Worm (Caenorhabditis elegans) whole organism, early embryonic: ENCODE measurements around the gene C39E9.7.

Experiments used
- B0310.2 ChIP-seq: sonication (generic microtip); optimal IDR thresholded peaks from 2 replicates; lab custom pipeline; 2016; ENCODE audit warnings: mild to moderate bottlenecking, missing genetic modification characterization, missing compliant biosample characterization
- F13C5.2 ChIP-seq: sonication (generic microtip); optimal IDR thresholded peaks from 2 replicates; lab custom pipeline; 2017; ENCODE audit warnings: mild to moderate bottlenecking, missing genetic modification characterization, inconsistent platforms, missing compliant biosample characterization
- aly-1 ChIP-seq: sonication (generic microtip); optimal IDR thresholded peaks from 2 replicates; lab custom pipeline; 2016; ENCODE audit warnings: missing genetic modification characterization, missing compliant biosample characterization
- ama-1 ChIP-seq: fragments of 150-350 bp; optimal IDR thresholded peaks from 2 replicates; lab custom pipeline; 2014
- ceh-13 ChIP-seq: fragments of 200-800 bp; sonication (Bioruptor generic); optimal IDR thresholded peaks from 2 replicates; lab custom pipeline; 2018; ENCODE audit warnings: mild to moderate bottlenecking, missing genetic modification characterization, missing compliant biosample characterization
- ceh-36 ChIP-seq: sonication (generic microtip); optimal IDR thresholded peaks from 2 replicates; lab custom pipeline; 2016; ENCODE audit warnings: missing genetic modification characterization, inconsistent platforms, missing compliant biosample characterization
- ets-7 ChIP-seq: sonication (generic microtip); optimal IDR thresholded peaks from 2 replicates; lab custom pipeline; 2016; ENCODE audit warnings: missing genotype, missing genetic modification characterization, missing compliant biosample characterization
- flt-1 ChIP-seq: fragments of 200-800 bp; sonication (Bioruptor generic); IDR thresholded peaks from 2 replicates; pipeline ENCODE4 v1.3.6; 2022; ENCODE audit warnings: missing genetic modification characterization, missing compliant biosample characterization
- hmbx-1 ChIP-seq: sonication (generic microtip); optimal IDR thresholded peaks from 2 replicates; lab custom pipeline; 2016; ENCODE audit warnings: mild to moderate bottlenecking, missing genetic modification characterization, missing compliant biosample characterization
- hmg-4 ChIP-seq: fragments of 200-800 bp; sonication (Bioruptor generic); optimal IDR thresholded peaks from 2 replicates; lab custom pipeline; 2018; ENCODE audit warnings: mild to moderate bottlenecking, missing genetic modification characterization, missing compliant biosample characterization
- hnd-1 ChIP-seq: sonication (generic microtip); optimal IDR thresholded peaks from 2 replicates; lab custom pipeline; 2016; ENCODE audit warnings: missing genetic modification characterization, missing compliant biosample characterization
- pes-1 ChIP-seq: fragments of 200-800 bp; sonication (Bioruptor generic); IDR thresholded peaks from 2 replicates; pipeline ENCODE4 v1.3.6; 2022; ENCODE audit warnings: missing genetic modification reagents, missing genetic modification characterization, missing compliant biosample characterization
- scrt-1 ChIP-seq: fragments of 200-800 bp; sonication (Bioruptor generic); IDR thresholded peaks from 2 replicates; pipeline ENCODE4 v1.3.6; 2022; ENCODE audit warnings: missing genetic modification characterization, missing compliant biosample characterization
- sea-1 ChIP-seq: fragments of 200-800 bp; sonication (Bioruptor generic); conservative IDR thresholded peaks from 2 replicates; pipeline ENCODE4 v1.3.6; 2022; ENCODE audit warnings: missing genetic modification characterization, missing compliant biosample characterization
- tbx-11 ChIP-seq: fragments of 200-800 bp; sonication (Bioruptor generic); IDR thresholded peaks from 2 replicates; pipeline ENCODE4 v1.3.6; 2022; ENCODE audit warnings: missing genetic modification characterization, missing compliant biosample characterization
- tbx-37 ChIP-seq: fragments of 200-800 bp; sonication (Bioruptor generic); conservative IDR thresholded peaks from 2 replicates; pipeline ENCODE4 v1.3.6; 2022; ENCODE audit warnings: missing genetic modification reagents, missing genetic modification characterization, missing compliant biosample characterization
- tra-4 ChIP-seq: sonication (generic microtip); optimal IDR thresholded peaks from 2 replicates; lab custom pipeline; 2017; ENCODE audit warnings: missing genetic modification characterization, missing compliant biosample characterization

The C39E9.7 gene

ce11 chrIV:13068451-13068850 lies 8.1 kb downstream of the C39E9.7 start, which contains the start of gene scl-6:
scl-6 (plus strand) TSS chrIV:13068751.
- no peak for TF ChIP-seq F13C5.2

ce11 chrIV:13067200-13067599 lies 9.3 kb downstream of the C39E9.7 start, which contains the start of gene col-131:
col-131 (minus strand) TSS chrIV:13067300.
- TF ChIP-seq hnd-1: no peak
- TF ChIP-seq ama-1 (lab: Kevin White, UChicago): no peak
- no peak for TF ChIP-seq sea-1
- TF ChIP-seq ceh-36: no peak
- no peak for TF ChIP-seq tra-4 (tag; lab: Kevin White, UChicago)
- TF ChIP-seq ceh-13 (GFP tag; lab: Kevin White, UChicago): no peak
- no peak for TF ChIP-seq tbx-11 (GFP tag; lab: Robert Waterston, UW)
- no peak for TF ChIP-seq scrt-1 (GFP tag; lab: Robert Waterston, UW)
- TF ChIP-seq hmg-4 (GFP tag; lab: Kevin White, UChicago): no peak
- TF ChIP-seq aly-1 (tag; lab: Kevin White, UChicago): no peak
- no peak for TF ChIP-seq flt-1 (GFP tag; lab: Robert Waterston, UW)
- TF ChIP-seq ets-7: no peak
- no peak for TF ChIP-seq pes-1
- TF ChIP-seq B0310.2 (tag; lab: Kevin White, UChicago): no peak
- TF ChIP-seq F13C5.2: no peak
- TF ChIP-seq hmbx-1 (tag; lab: Kevin White, UChicago): no peak
- TF ChIP-seq tbx-37: no peak

- no peak for TF ChIP-seq hmg-4 (GFP tag; lab: Kevin White, UChicago)
- TF ChIP-seq sea-1: 0 out of 2 replicates have a peak, but pooled peaks have one; percentile 37
Measured at ce11 chrIV:13066044-13066443, 10.5 kb downstream of the C39E9.7 start.

- TF ChIP-seq ets-7 (no peak), tbx-11 (GFP tag; lab: Robert Waterston, UW) (no peak), pes-1 (no peak), B0310.2 (tag; lab: Kevin White, UChicago) (no peak), tbx-37 (no peak), ama-1 (lab: Kevin White, UChicago) (no peak), aly-1 (tag; lab: Kevin White, UChicago) (no peak), hmbx-1 (tag; lab: Kevin White, UChicago) (no peak), scrt-1 (GFP tag; lab: Robert Waterston, UW) (no peak), hnd-1 (no peak), hmg-4 (GFP tag; lab: Kevin White, UChicago) (no peak), ceh-36 (no peak), sea-1 (no peak), flt-1 (GFP tag; lab: Robert Waterston, UW) (no peak), F13C5.2 (no peak), ceh-13 (GFP tag; lab: Kevin White, UChicago) (no peak), tra-4 (tag; lab: Kevin White, UChicago) (no peak)
Measured at ce11 chrIV:13063714-13064113, 12.8 kb downstream of the C39E9.7 start, which contains the start of gene scl-5. scl-5 (plus strand) TSS chrIV:13064014.

- TF ChIP-seq F13C5.2: no peak
- TF ChIP-seq flt-1 (GFP tag; lab: Robert Waterston, UW): no peak
- TF ChIP-seq ets-7: no peak
- no peak for TF ChIP-seq tra-4 (tag; lab: Kevin White, UChicago)
- TF ChIP-seq scrt-1 (GFP tag; lab: Robert Waterston, UW): no peak
- TF ChIP-seq hnd-1: no peak
- no peak for TF ChIP-seq hmbx-1 (tag; lab: Kevin White, UChicago)
- no peak for TF ChIP-seq ceh-13 (GFP tag; lab: Kevin White, UChicago)
- TF ChIP-seq ama-1 (lab: Kevin White, UChicago): no peak
- TF ChIP-seq B0310.2 (tag; lab: Kevin White, UChicago): no peak
- no peak for TF ChIP-seq aly-1 (tag; lab: Kevin White, UChicago)
- no peak for TF ChIP-seq ceh-36
- TF ChIP-seq pes-1: no peak
- no peak for TF ChIP-seq tbx-37
- TF ChIP-seq sea-1: no peak
- TF ChIP-seq tbx-11 (GFP tag; lab: Robert Waterston, UW): no peak
- no peak for TF ChIP-seq hmg-4 (GFP tag; lab: Kevin White, UChicago)
Measured at ce11 chrIV:13059284-13059683, 17.2 kb downstream of the C39E9.7 start, which contains the start of gene scl-3. scl-3 (plus strand) TSS chrIV:13059584.

ce11 chrIV:13057418-13057817 lies 19.1 kb downstream of the C39E9.7 start, which contains the start of gene scl-2:
scl-2 (plus strand) TSS chrIV:13057710.
- TF ChIP-seq ama-1 (lab: Kevin White, UChicago): no peak
- TF ChIP-seq B0310.2 (tag; lab: Kevin White, UChicago): no peak
- TF ChIP-seq tbx-11 (GFP tag; lab: Robert Waterston, UW): no peak
- no peak for TF ChIP-seq aly-1 (tag; lab: Kevin White, UChicago)
- TF ChIP-seq scrt-1 (GFP tag; lab: Robert Waterston, UW): no peak
- no peak for TF ChIP-seq ceh-13 (GFP tag; lab: Kevin White, UChicago)
- no peak for TF ChIP-seq hmbx-1 (tag; lab: Kevin White, UChicago)
- no peak for TF ChIP-seq sea-1
- no peak for TF ChIP-seq pes-1
- no peak for TF ChIP-seq ceh-36
- TF ChIP-seq ets-7: no peak
- no peak for TF ChIP-seq tra-4 (tag; lab: Kevin White, UChicago)
- TF ChIP-seq hnd-1: no peak
- no peak for TF ChIP-seq hmg-4 (GFP tag; lab: Kevin White, UChicago)
- TF ChIP-seq F13C5.2: no peak

ce11 chrIV:13056026-13056425 lies 20.5 kb downstream of the C39E9.7 start, which contains the start of gene scl-1:
scl-1 (plus strand) TSS chrIV:13056326.
- TF ChIP-seq flt-1 (GFP tag; lab: Robert Waterston, UW) (no peak), pes-1 (no peak), hmbx-1 (tag; lab: Kevin White, UChicago) (no peak), tbx-37 (no peak), sea-1 (no peak), ceh-13 (GFP tag; lab: Kevin White, UChicago) (no peak), hmg-4 (GFP tag; lab: Kevin White, UChicago) (no peak), ets-7 (no peak), scrt-1 (GFP tag; lab: Robert Waterston, UW) (no peak), F13C5.2 (no peak), tbx-11 (GFP tag; lab: Robert Waterston, UW) (no peak), ama-1 (lab: Kevin White, UChicago) (no peak), hnd-1 (no peak), tra-4 (tag; lab: Kevin White, UChicago) (no peak), ceh-36 (no peak), B0310.2 (tag; lab: Kevin White, UChicago) (no peak), aly-1 (tag; lab: Kevin White, UChicago) (no peak)
